Fruit fly (Drosophila melanogaster) whole organism: Measurements from ENCODE around the gene Rtc1.

ENCODE experiments used
- CG8478 ChIP-seq: fragments of >200 bp; optimal IDR thresholded peaks from 2 replicates; lab custom pipeline; 2018; ENCODE audit warnings: inconsistent platforms
- pan ChIP-seq: fragments of >200 bp; optimal IDR thresholded peaks from 2 replicates; lab custom pipeline; 2017
- psq ChIP-seq: fragments of >200 bp; optimal IDR thresholded peaks from 2 replicates; lab custom pipeline; 2017

dm6 chrX:13800680-13801079 is 43.7 kb downstream of the Rtc1 start:
- TF ChIP-seq pan (no peak), psq (lab: Kevin White, UChicago) (no peak), CG8478 (lab: Kevin White, UChicago) (no peak)
